Worm (Caenorhabditis elegans): ENCODE data around the gene unc-105.

The unc-105 gene

ce11 chrII:8086803-8087202 lies 29.5 kb upstream of the unc-105 start, which contains the start of gene K02C4.3 (continued):
- TF ChIP-seq F23B12.7 (tag; optimal IDR thresholded peaks at IDR 0.05; ENCODE audit: insufficient read depth) (peak; percentile 13), nfya-2 (GFP tag; IDR thresholded peaks at IDR 0.05) (no peak), dpl-1 (GFP tag; optimal IDR thresholded peaks at IDR 0.05) (peak; percentile 68), ztf-18 (tag; optimal IDR thresholded peaks at IDR 0.05) (peak; percentile 93), Y79H2A.3 (GFP tag; conservative IDR thresholded peaks at IDR 0.05) (no peak), K12H6.12 (tag; optimal IDR thresholded peaks at IDR 0.05) (no peak), nhr-80 (tag; optimal IDR thresholded peaks at IDR 0.05) (peak; percentile 9), hmg-1.2 (GFP tag; IDR thresholded peaks at IDR 0.05) (0 out of 2 replicates have a peak, but pooled peaks have one; percentile 13), athp-1 (tag; optimal IDR thresholded peaks at IDR 0.05) (no peak), ceh-40 (GFP tag; IDR thresholded peaks at IDR 0.05) (no peak), madf-8 (GFP tag; conservative IDR thresholded peaks at IDR 0.05) (peak; percentile 26; the same call in 1 of the 2 replicates), F57A8.1 (GFP tag; optimal IDR thresholded peaks at IDR 0.05) (no peak), lin-35 (GFP tag; optimal IDR thresholded peaks at IDR 0.05) (peak in 1 of 3 experiments; percentile 80), efl-1 (GFP tag; optimal IDR thresholded peaks at IDR 0.05) (peak; percentile 69), die-1 (tag; optimal IDR thresholded peaks at IDR 0.05) (no peak), nhr-179 (tag; optimal IDR thresholded peaks at IDR 0.05) (no peak), madf-6 (GFP tag; IDR thresholded peaks at IDR 0.05) (peak; percentile 65), F55B11.4 (tag; optimal IDR thresholded peaks at IDR 0.05; ENCODE audit: borderline replicate concordance, insufficient read depth) (no peak), zfh-2 (GFP tag; conservative IDR thresholded peaks at IDR 0.05) (no peak), B0019.2 (GFP tag; conservative IDR thresholded peaks at IDR 0.05) (no peak), lsl-1 (GFP tag; optimal IDR thresholded peaks at IDR 0.05) (peak; percentile 56), him-1 (tag; optimal IDR thresholded peaks at IDR 0.05) (peak; percentile 44), gei-17 (GFP tag; optimal IDR thresholded peaks at IDR 0.05) (no peak), Y53G8AR.9 (GFP tag; conservative IDR thresholded peaks at IDR 0.05) (no peak), ceh-91 (GFP tag; IDR thresholded peaks at IDR 0.05) (0 out of 2 replicates have a peak, but pooled peaks have one; percentile 16), nfya-1 (tag; optimal IDR thresholded peaks at IDR 0.05; ENCODE audit: borderline replicate concordance, insufficient read depth) (no peak), snpc-1.3 (tag; optimal IDR thresholded peaks at IDR 0.05; ENCODE audit: insufficient read depth) (peak; percentile 7), unc-130 (GFP tag; optimal IDR thresholded peaks at IDR 0.05) (no peak), F10E7.11 (tag; optimal IDR thresholded peaks at IDR 0.05) (no peak), attf-3 (GFP tag; conservative IDR thresholded peaks at IDR 0.05) (no peak), C17E4.6 (GFP tag; IDR thresholded peaks at IDR 0.05) (no peak), sptf-2 (GFP tag; optimal IDR thresholded peaks at IDR 0.05) (no peak), B0261.1 (tag; optimal IDR thresholded peaks at IDR 0.05) (no peak), sea-2 (GFP tag; IDR thresholded peaks at IDR 0.05) (no peak), snpc-3.4 (tag; optimal IDR thresholded peaks at IDR 0.05) (peak; percentile 60), repo-1 (tag; optimal IDR thresholded peaks at IDR 0.05) (no peak)

- TF ChIP-seq lir-1 (GFP tag; conservative IDR thresholded peaks at IDR 0.05), result 0 out of 2 replicates have a peak, but pooled peaks have one; percentile 6
- TF ChIP-seq hsf-1 (GFP tag; IDR thresholded peaks at IDR 0.05), result 0 out of 2 replicates have a peak, but pooled peaks have one; percentile 30
- TF ChIP-seq ceh-79 (tag; optimal IDR thresholded peaks at IDR 0.05), result no peak
- TF ChIP-seq attf-3 (GFP tag; conservative IDR thresholded peaks at IDR 0.05), result no peak
- 0 out of 2 replicates have a peak, but pooled peaks have one; percentile 35 for TF ChIP-seq egl-44 (GFP tag; IDR thresholded peaks at IDR 0.05)
- no peak for TF ChIP-seq attf-5 (GFP tag; optimal IDR thresholded peaks at IDR 0.05)
- TF ChIP-seq ceh-27 (GFP tag; optimal IDR thresholded peaks at IDR 0.05), result no peak
- TF ChIP-seq madf-3 (GFP tag; IDR thresholded peaks at IDR 0.05), result no peak
- TF ChIP-seq ztf-22 (GFP tag; optimal IDR thresholded peaks at IDR 0.05), result no peak
- no peak; the same call in 1 of the 2 replicates for TF ChIP-seq dox-1 (GFP tag; IDR thresholded peaks at IDR 0.05)
- TF ChIP-seq efl-1 (GFP tag; optimal IDR thresholded peaks at IDR 0.05), result no peak
- no peak for TF ChIP-seq bed-1 (GFP tag; IDR thresholded peaks at IDR 0.05)
- peak; percentile 95 for TF ChIP-seq snpc-4 (GFP tag; optimal IDR thresholded peaks at IDR 0.05)
- peak; percentile 96 to 99 (median 98) for TF ChIP-seq snpc-4 (tag; optimal IDR thresholded peaks at IDR 0.05)
- TF ChIP-seq ceh-91 (GFP tag; IDR thresholded peaks at IDR 0.05), result no peak; the same call in 1 of the 2 replicates
- no peak for TF ChIP-seq sea-2 (GFP tag; IDR thresholded peaks at IDR 0.05)
- TF ChIP-seq F57C9.4 (tag; optimal IDR thresholded peaks at IDR 0.05), result no peak
These were observed 24.7 kb upstream of the unc-105 start for ce11 chrII:8091528-8091927.

Data from whole organism, young adult.